Fruit fly (Drosophila melanogaster): ENCODE data around the gene Ugt35B1.

Ugt35B1 gene

DNA sequence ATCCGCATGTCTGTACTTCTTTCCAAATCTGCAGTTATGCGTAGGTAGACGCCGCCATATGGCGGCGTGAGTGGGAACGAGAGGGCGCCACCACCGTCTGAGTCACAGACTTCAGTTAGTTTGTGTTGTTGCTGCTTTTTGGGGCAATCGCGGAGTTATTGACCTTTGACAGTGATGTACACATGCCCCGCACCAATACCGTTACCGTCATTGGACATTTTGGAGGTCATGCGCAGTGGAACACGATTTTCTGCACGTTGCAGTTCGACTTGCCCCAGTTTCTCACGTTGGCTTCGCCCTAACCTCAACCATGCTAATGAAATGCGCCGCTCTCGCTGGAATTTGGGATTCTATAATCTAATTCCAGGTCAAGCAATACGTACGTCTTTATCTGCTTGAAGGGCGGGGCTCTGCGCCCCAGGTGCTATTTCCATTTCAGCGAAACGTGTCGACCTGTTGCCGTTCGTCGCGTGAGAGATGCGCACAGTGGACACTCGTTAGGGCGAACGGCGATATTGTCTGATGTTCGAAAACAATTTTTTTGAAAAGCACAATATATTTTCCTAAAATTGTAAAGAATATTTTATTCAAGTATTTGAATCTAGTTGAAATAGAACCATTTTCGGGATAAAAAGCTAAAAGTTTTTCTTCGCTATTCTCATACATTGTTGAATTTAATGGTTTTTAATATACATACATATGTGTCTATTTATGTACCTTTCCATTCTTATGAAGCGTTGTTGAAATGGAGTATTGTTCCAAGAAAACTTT is 41.4 kb upstream of the Ugt35B1 start (continued):
- TF ChIP-seq Taf1 (GFP tag; IDR thresholded peaks at IDR 0.05), result no peak; the same call in 1 of the 2 replicates
- TF ChIP-seq CG13775 (GFP tag; optimal IDR thresholded peaks at IDR 0.05), result peak; percentile 53
- TF ChIP-seq twi (tag; optimal IDR thresholded peaks at IDR 0.05), result peak; percentile 6
- peak; percentile 41 for TF ChIP-seq disco-r (GFP tag; optimal IDR thresholded peaks at IDR 0.05)
- peak; percentile 19 for TF ChIP-seq CG31388 (GFP tag; optimal IDR thresholded peaks at IDR 0.05)
- peak; percentile 64; the same call in 1 of the 3 replicates for TF ChIP-seq so (GFP tag; IDR thresholded peaks at IDR 0.05)
- peak; percentile 60 for TF ChIP-seq Six4 (GFP tag; optimal IDR thresholded peaks at IDR 0.05)
- TF ChIP-seq Hr3 (GFP tag; optimal IDR thresholded peaks at IDR 0.05), result peak; percentile 77
- peak; percentile 44; the same call in 1 of the 2 replicates for TF ChIP-seq chm (GFP tag; IDR thresholded peaks at IDR 0.05)
- TF ChIP-seq CG13296 (GFP tag; optimal IDR thresholded peaks at IDR 0.05), result peak; percentile 65
- TF ChIP-seq trh (GFP tag; optimal IDR thresholded peaks at IDR 0.05), result no peak
- TF ChIP-seq CG13123 (GFP tag; optimal IDR thresholded peaks at IDR 0.05), result no peak
- peak; percentile 73 for TF ChIP-seq vfl (GFP tag; optimal IDR thresholded peaks at IDR 0.05)
- no peak for TF ChIP-seq gce (GFP tag; IDR thresholded peaks at IDR 0.05)
- TF ChIP-seq CG8944 (GFP tag; optimal IDR thresholded peaks at IDR 0.05), result peak; percentile 67
- TF ChIP-seq Nf-YC (tag; optimal IDR thresholded peaks at IDR 0.05), result peak; percentile 71
- TF ChIP-seq TFAM (GFP tag; optimal IDR thresholded peaks at IDR 0.05), result no peak
- no peak for TF ChIP-seq nerfin-2 (GFP tag; IDR thresholded peaks at IDR 0.05; ENCODE audit: partially characterized antibody)
- TF ChIP-seq Nf-YA (GFP tag; IDR thresholded peaks at IDR 0.05), result peak; percentile 56
- TF ChIP-seq Dip3 (GFP tag; optimal IDR thresholded peaks at IDR 0.05), result peak; percentile 65
- TF ChIP-seq CG7372 (GFP tag; IDR thresholded peaks at IDR 0.05), result peak; percentile 55; the same call in 1 of the 2 replicates
- peak; percentile 86 for TF ChIP-seq CTCF (GFP tag; optimal IDR thresholded peaks at IDR 0.05)
- no peak for TF ChIP-seq Trl (optimal IDR thresholded peaks at IDR 0.05)
- TF ChIP-seq Trl (GFP tag; optimal IDR thresholded peaks at IDR 0.05), result peak; percentile 63
- TF ChIP-seq Mrtf (GFP tag; IDR thresholded peaks at IDR 0.05), result peak; percentile 64
- TF ChIP-seq CG8290 (GFP tag; optimal IDR thresholded peaks at IDR 0.05), result peak; percentile 62
- peak in 1 of 2 experiments; percentile 81 for TF ChIP-seq CG8290 (tag; optimal IDR thresholded peaks at IDR 0.05)
- no peak for TF ChIP-seq oc (tag; optimal IDR thresholded peaks at IDR 0.05)
- peak; percentile 63; the same call in 2 of the 3 replicates for TF ChIP-seq CG11695 (GFP tag; IDR thresholded peaks at IDR 0.05)
- no peak for TF ChIP-seq mld (GFP tag; IDR thresholded peaks at IDR 0.05; ENCODE audit: partially characterized antibody)
- TF ChIP-seq CG9609 (GFP tag; optimal IDR thresholded peaks at IDR 0.05), result peak; percentile 62
- TF ChIP-seq CHES-1-like (GFP tag; optimal IDR thresholded peaks at IDR 0.05), result peak; percentile 56
- peak; percentile 37; the same call in 1 of the 2 replicates for TF ChIP-seq CG4404 (GFP tag; IDR thresholded peaks at IDR 0.05)
- peak; percentile 73 for TF ChIP-seq Asciz (GFP tag; optimal IDR thresholded peaks at IDR 0.05)
- peak; percentile 62 for TF ChIP-seq CG31441 (GFP tag; IDR thresholded peaks at IDR 0.05)
- no peak for TF ChIP-seq HLHmδ (GFP tag; optimal IDR thresholded peaks at IDR 0.05)
- no peak for TF ChIP-seq yki (optimal IDR thresholded peaks at IDR 0.05)
- peak; percentile 83; the same call in 3 of the 4 replicates for TF ChIP-seq chinmo (GFP tag; IDR thresholded peaks at IDR 0.05; ENCODE audit: partially characterized antibody)
- TF ChIP-seq CG15696 (tag; optimal IDR thresholded peaks at IDR 0.05), result peak; percentile 18
- peak; percentile 87 for TF ChIP-seq mam (GFP tag; optimal IDR thresholded peaks at IDR 0.05)
- TF ChIP-seq jigr1 (GFP tag; IDR thresholded peaks at IDR 0.05), result no peak
- TF ChIP-seq ham (GFP tag; IDR thresholded peaks at IDR 0.05), result no peak
- TF ChIP-seq CG10565 (GFP tag; optimal IDR thresholded peaks at IDR 0.05), result no peak
- peak; percentile 88 for TF ChIP-seq sug (tag; optimal IDR thresholded peaks at IDR 0.05)
- no peak for TF ChIP-seq CrebB (tag; optimal IDR thresholded peaks at IDR 0.05)
- TF ChIP-seq CG31365 (tag; optimal IDR thresholded peaks at IDR 0.05), result no peak
- TF ChIP-seq nerfin-1 (tag; optimal IDR thresholded peaks at IDR 0.05), result no peak
- peak; percentile 66 for TF ChIP-seq CG14050 (GFP tag; IDR thresholded peaks at IDR 0.05)
- TF ChIP-seq Bdp1 (GFP tag; optimal IDR thresholded peaks at IDR 0.05), result peak; percentile 8
- no peak for TF ChIP-seq CG15011 (GFP tag; optimal IDR thresholded peaks at IDR 0.05)
- TF ChIP-seq PHDP (tag; optimal IDR thresholded peaks at IDR 0.05), result peak; percentile 61
